Worm (Caenorhabditis elegans) whole organism, L3 larva: ENCODE results near the gene dao-4.

Experiments used
- R02D3.7 ChIP-seq: fragments of 150-350 bp; optimal IDR thresholded peaks from 2 replicates; lab custom pipeline; 2014; ENCODE audit warnings: missing biosample characterization, missing genetic modification characterization
- ZK546.5 ChIP-seq: sonication (generic microtip); optimal IDR thresholded peaks from 2 replicates; lab custom pipeline; 2017; ENCODE audit warnings: missing biosample characterization, missing genetic modification characterization
- ceh-16 ChIP-seq: sonication (generic microtip); optimal IDR thresholded peaks from 2 replicates; lab custom pipeline; 2017; ENCODE audit warnings: missing biosample characterization, missing genetic modification characterization
- ceh-28 ChIP-seq: fragments of 150-350 bp; optimal IDR thresholded peaks from 2 replicates; lab custom pipeline; 2014; ENCODE audit warnings: missing biosample characterization, missing genetic modification reagents, missing genetic modification characterization
- egl-27 ChIP-seq: sonication (generic microtip); optimal IDR thresholded peaks from 4 replicates; lab custom pipeline; 2017; ENCODE audit warnings: missing biosample characterization, missing genetic modification reagents, missing genetic modification characterization
- egl-5 ChIP-seq: fragments of 150-350 bp; optimal IDR thresholded peaks from 2 replicates; lab custom pipeline; 2017; ENCODE audit warnings: missing biosample characterization, missing genetic modification reagents, missing genetic modification characterization, inconsistent platforms
- elt-1 ChIP-seq: fragments of 150-350 bp; optimal IDR thresholded peaks from 2 replicates; lab custom pipeline; 2014; ENCODE audit warnings: missing biosample characterization, missing genetic modification characterization
- elt-2 ChIP-seq: sonication (generic microtip); optimal IDR thresholded peaks from 2 replicates; lab custom pipeline; 2016; ENCODE audit warnings: missing genetic modification reagents, mild to moderate bottlenecking, missing genetic modification characterization, missing compliant biosample characterization
- elt-3 ChIP-seq, 3 experiments: fragments of 150-350 bp in 1 of 3; sonication (generic microtip) in 2 of 3; optimal IDR thresholded peaks; 2 replicates in 2 of 3; 4 replicates in 1 of 3; lab custom pipeline; 2014 to 2017; ENCODE audit warnings: missing biosample characterization in 3 of 3, missing genetic modification characterization in 3 of 3
- eor-1 ChIP-seq, 2 experiments: fragments of 150-350 bp; optimal IDR thresholded peaks; 2 replicates each; lab custom pipeline; 2014 to 2018; ENCODE audit warnings: missing biosample characterization in 2 of 2, missing genetic modification characterization in 2 of 2
- fkh-10 ChIP-seq: sonication (generic microtip); optimal IDR thresholded peaks from 2 replicates; lab custom pipeline; 2017; ENCODE audit warnings: missing biosample characterization, missing genetic modification reagents, missing genetic modification characterization
- fkh-2 ChIP-seq: fragments of 150-350 bp; optimal IDR thresholded peaks from 2 replicates; lab custom pipeline; 2014; ENCODE audit warnings: missing biosample characterization, missing genetic modification reagents, missing genetic modification characterization
- fos-1 ChIP-seq: fragments of 150-350 bp; optimal IDR thresholded peaks from 2 replicates; lab custom pipeline; 2014; ENCODE audit warnings: missing biosample characterization, missing genetic modification characterization
- jun-1 ChIP-seq: fragments of 150-350 bp; optimal IDR thresholded peaks from 2 replicates; lab custom pipeline; 2014; ENCODE audit warnings: missing biosample characterization, missing genetic modification reagents, missing genetic modification characterization
- lin-39 ChIP-seq: fragments of 150-350 bp; optimal IDR thresholded peaks from 2 replicates; lab custom pipeline; 2018; ENCODE audit warnings: missing biosample characterization, missing genetic modification reagents, missing genetic modification characterization
- lsy-12 ChIP-seq: sonication (generic microtip); optimal IDR thresholded peaks from 2 replicates; lab custom pipeline; 2016; ENCODE audit warnings: mild to moderate bottlenecking, missing genetic modification characterization, missing compliant biosample characterization
- mdl-1 ChIP-seq: fragments of 150-350 bp; optimal IDR thresholded peaks from 2 replicates; lab custom pipeline; 2014; ENCODE audit warnings: missing biosample characterization, missing genetic modification characterization
- nfya-1 ChIP-seq: sonication (generic microtip); optimal IDR thresholded peaks from 2 replicates; lab custom pipeline; 2017; ENCODE audit warnings: missing genetic modification characterization, mild to moderate bottlenecking, missing compliant biosample characterization, antibody characterized with exemption, moderate library complexity; ENCODE audit not compliant: insufficient read depth
- nhr-11 ChIP-seq: fragments of 150-350 bp; optimal IDR thresholded peaks from 2 replicates; lab custom pipeline; 2014; ENCODE audit warnings: missing biosample characterization, missing genetic modification characterization
- nhr-12 ChIP-seq: fragments of 150-350 bp; optimal IDR thresholded peaks from 2 replicates; lab custom pipeline; 2014; ENCODE audit warnings: missing biosample characterization, missing genetic modification characterization
- nhr-23 ChIP-seq: fragments of 150-350 bp; optimal IDR thresholded peaks from 2 replicates; lab custom pipeline; 2014; ENCODE audit warnings: missing biosample characterization, missing genetic modification reagents, missing genetic modification characterization
- nhr-25 ChIP-seq: sonication (generic microtip); optimal IDR thresholded peaks from 2 replicates; lab custom pipeline; 2017; ENCODE audit warnings: missing biosample characterization, missing genetic modification characterization
- nhr-28 ChIP-seq: fragments of 150-350 bp; optimal IDR thresholded peaks from 2 replicates; lab custom pipeline; 2014; ENCODE audit warnings: missing biosample characterization, missing genetic modification characterization
- nhr-43 ChIP-seq: sonication (generic microtip); optimal IDR thresholded peaks from 2 replicates; lab custom pipeline; 2016; ENCODE audit warnings: mild to moderate bottlenecking, missing genetic modification characterization, missing compliant biosample characterization; ENCODE audit not compliant: poor library complexity, severe bottlenecking
- nhr-67 ChIP-seq: fragments of 150-350 bp; optimal IDR thresholded peaks from 2 replicates; lab custom pipeline; 2014; ENCODE audit warnings: missing biosample characterization, missing genetic modification characterization
- nhr-76 ChIP-seq: fragments of 150-350 bp; sonication (generic microtip); optimal IDR thresholded peaks from 5 replicates; lab custom pipeline; 2014; ENCODE audit warnings: missing biosample characterization, missing genetic modification characterization
- nhr-77 ChIP-seq: fragments of 150-350 bp; optimal IDR thresholded peaks from 2 replicates; lab custom pipeline; 2014; ENCODE audit warnings: missing biosample characterization, missing genetic modification characterization
- pha-4 ChIP-seq: fragments of 150-350 bp; optimal IDR thresholded peaks from 2 replicates; lab custom pipeline; 2014; ENCODE audit warnings: missing biosample characterization, missing genetic modification reagents, missing genetic modification characterization
- pqm-1 ChIP-seq: fragments of 150-350 bp; optimal IDR thresholded peaks from 2 replicates; lab custom pipeline; 2017; ENCODE audit warnings: missing biosample characterization, missing genetic modification characterization, inconsistent platforms
- sea-2 ChIP-seq: fragments of 150-350 bp; sonication (generic microtip); optimal IDR thresholded peaks from 4 replicates; lab custom pipeline; 2014; ENCODE audit warnings: missing biosample characterization, missing genetic modification reagents, missing genetic modification characterization
- skn-1 ChIP-seq: fragments of 150-350 bp; optimal IDR thresholded peaks from 2 replicates; lab custom pipeline; 2014; ENCODE audit warnings: missing biosample characterization, missing genetic modification characterization
- tbx-2 ChIP-seq: sonication (generic microtip); optimal IDR thresholded peaks from 2 replicates; lab custom pipeline; 2016; ENCODE audit warnings: mild to moderate bottlenecking, missing genetic modification characterization, missing compliant biosample characterization
- unc-39 ChIP-seq: sonication (generic microtip); optimal IDR thresholded peaks from 4 replicates; lab custom pipeline; 2017; ENCODE audit warnings: missing biosample characterization, missing genetic modification characterization
- ztf-11 ChIP-seq: fragments of 150-350 bp; optimal IDR thresholded peaks from 2 replicates; lab custom pipeline; 2014; ENCODE audit warnings: missing biosample characterization, missing genetic modification characterization

Gene dao-4

ce11 chrX:10078637-10079036, 3.5 kb downstream of the dao-4 start:
- TF ChIP-seq ceh-28 (tag; lab: Kevin White, UChicago) (peak; percentile 62), mdl-1 (tag; lab: Kevin White, UChicago) (no peak), ztf-11 (tag; lab: Kevin White, UChicago) (no peak)

ce11 chrX:10079230-10079629, 4.1 kb downstream of the dao-4 start:
- TF ChIP-seq lin-39: peak; percentile 40
- TF ChIP-seq fkh-2 (tag; lab: Kevin White, UChicago): no peak
- TF ChIP-seq nfya-1 (tag; lab: Kevin White, UChicago): peak; percentile 33
- TF ChIP-seq unc-39: no peak
- no peak for TF ChIP-seq nhr-11 (tag; lab: Kevin White, UChicago)
- TF ChIP-seq nhr-67: no peak
- no peak for TF ChIP-seq ztf-11 (tag; lab: Kevin White, UChicago)

- TF ChIP-seq lin-39 (no peak), nhr-23 (tag; lab: Kevin White, UChicago) (no peak), elt-1 (peak; percentile 43)
Measured at ce11 chrX:10081077-10081476, 6.0 kb downstream of the dao-4 start.

DNA sequence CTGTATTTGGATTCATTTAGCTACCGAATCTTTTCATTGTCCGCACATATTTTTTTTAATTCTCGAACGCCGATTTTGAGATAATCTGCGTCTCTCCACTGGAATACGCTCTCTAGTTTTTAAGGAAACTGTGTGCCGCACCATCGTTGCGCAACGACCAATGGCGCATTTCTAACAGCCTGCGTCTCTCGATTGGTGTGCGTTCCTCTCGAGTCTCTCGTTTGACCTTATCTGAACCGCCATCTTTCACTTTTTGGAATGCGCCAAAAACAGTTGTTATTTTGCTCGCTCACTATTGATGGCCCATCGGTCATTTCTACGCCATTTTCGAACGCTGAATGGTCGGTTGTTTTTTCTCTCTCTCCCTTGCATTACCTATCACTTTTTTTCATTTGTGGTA, 8.2 kb downstream of the dao-4 start:
- TF ChIP-seq lin-39 (no peak), nhr-12 (no peak), ztf-11 (tag; lab: Kevin White, UChicago) (no peak), nhr-11 (tag; lab: Kevin White, UChicago) (no peak), pha-4 (no peak)

DNA sequence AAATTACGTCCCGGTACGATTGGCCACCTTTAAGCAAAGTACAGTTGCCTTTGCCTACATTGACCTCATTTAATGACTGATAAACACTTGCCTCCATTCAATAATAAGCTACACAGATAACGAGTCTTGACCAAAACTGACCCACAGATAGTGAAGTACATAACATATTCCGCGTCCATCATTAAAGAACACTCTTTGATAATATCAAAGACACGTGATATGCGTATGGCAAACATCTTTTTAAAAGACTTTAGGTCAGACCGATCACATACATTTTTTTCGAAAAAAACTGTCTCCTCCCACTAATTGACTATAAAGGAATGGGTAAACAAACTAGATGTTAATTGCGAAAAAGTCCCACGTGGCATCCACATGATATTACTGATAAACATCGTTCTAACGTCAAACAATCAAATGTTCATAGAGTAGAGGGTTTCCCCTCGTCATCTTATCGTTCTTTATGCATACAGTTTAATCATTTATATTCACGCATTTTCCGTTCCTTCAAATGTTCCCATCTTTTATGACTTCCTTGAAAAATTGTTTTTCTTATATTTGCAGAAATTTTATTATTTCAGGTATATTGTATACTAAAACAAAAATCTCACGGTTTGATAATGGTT, 9.1 kb downstream of the dao-4 start, which contains the start of gene W07E11.1:
Gene W07E11.1, plus strand, starts transcription at position 573 of the 623 bp plus-strand sequence.
- TF ChIP-seq nhr-25 (tag; lab: Kevin White, UChicago) (peak; percentile 3), lsy-12 (no peak), egl-5 (tag; lab: Kevin White, UChicago) (no peak), R02D3.7 (no peak), tbx-2 (tag; lab: Kevin White, UChicago) (no peak), ceh-28 (tag; lab: Kevin White, UChicago) (peak; percentile 39), fos-1 (tag; lab: Kevin White, UChicago) (no peak), egl-27 (tag; lab: Kevin White, UChicago) (no peak), ZK546.5 (tag; lab: Kevin White, UChicago) (no peak), skn-1 (tag; lab: Kevin White, UChicago) (no peak), unc-39 (no peak), lin-39 (no peak), jun-1 (tag; lab: Kevin White, UChicago) (peak; percentile 22), nhr-23 (tag; lab: Kevin White, UChicago) (peak; percentile 78), fkh-10 (no peak), elt-3 (tag; optimal IDR thresholded peaks at IDR 0.05; lab: Kevin White, UChicago) (peak in 1 of 3 experiments; percentile 68), nhr-43 (tag; lab: Kevin White, UChicago) (peak; percentile 54), mdl-1 (tag; lab: Kevin White, UChicago) (no peak), elt-2 (peak; percentile 97), pha-4 (peak; percentile 4), pqm-1 (tag; lab: Kevin White, UChicago) (peak; percentile 84), nhr-76 (tag; lab: Kevin White, UChicago) (no peak), nhr-28 (tag; lab: Kevin White, UChicago) (no peak), eor-1 (tag; optimal IDR thresholded peaks at IDR 0.05; lab: Kevin White, UChicago) (no peak)
- TF ChIP-seq, all 47 proteins: peak for 9

ce11 chrX:10085073-10085472, 10.0 kb downstream of the dao-4 start:
- TF ChIP-seq fos-1 (tag; lab: Kevin White, UChicago) (no peak), fkh-10 (no peak), ceh-16 (tag; lab: Kevin White, UChicago) (no peak), mdl-1 (tag; lab: Kevin White, UChicago) (no peak), nhr-76 (tag; lab: Kevin White, UChicago) (no peak), unc-39 (no peak), ceh-28 (tag; lab: Kevin White, UChicago) (no peak), sea-2 (GFP tag; lab: Kevin White, UChicago) (no peak), nhr-77 (tag; lab: Kevin White, UChicago) (no peak)
